Fruit fly (Drosophila melanogaster): ENCODE results near the gene Spc105R.

Spc105R gene

dm6 chr3L:20784812-20785671, 15.2 kb upstream of the Spc105R start:
- no peak for TF ChIP-seq CG17801 (GFP tag; optimal IDR thresholded peaks at IDR 0.05; ENCODE audit: partially characterized antibody)

dm6 chr3L:20785742-20786427, 14.3 kb upstream of the Spc105R start, which contains the start of gene Pcif1:
Gene Pcif1 (minus strand): TSS chr3L:20786197.
- peak; percentile 60 for TF ChIP-seq CG17801 (GFP tag; optimal IDR thresholded peaks at IDR 0.05; ENCODE audit: partially characterized antibody)

dm6 chr3L:20787835-20788380, 12.3 kb upstream of the Spc105R start, which contains the start of gene CG11396:
Gene CG11396 (minus strand): TSS chr3L:20788137.
- TF ChIP-seq CG17801 (GFP tag; optimal IDR thresholded peaks at IDR 0.05; ENCODE audit: partially characterized antibody), result peak; percentile 3

dm6 chr3L:20789299-20789698, 10.9 kb upstream of the Spc105R start:
- TF ChIP-seq CG17801 (GFP tag; optimal IDR thresholded peaks at IDR 0.05; ENCODE audit: partially characterized antibody), result no peak

dm6 chr3L:20792693-20793092, 7.5 kb upstream of the Spc105R start, which contains the start of gene Six4:
Gene Six4 (minus strand): TSS chr3L:20792777.
- TF ChIP-seq CG17801 (GFP tag; optimal IDR thresholded peaks at IDR 0.05; ENCODE audit: partially characterized antibody), result no peak

- TF ChIP-seq CG17801 (GFP tag; optimal IDR thresholded peaks at IDR 0.05; ENCODE audit: partially characterized antibody), result no peak
These were observed 3.5 kb upstream of the Spc105R start for dm6 chr3L:20796757-20797156.

dm6 chr3L:20797379-20797778, 2.8 kb upstream of the Spc105R start:
- TF ChIP-seq CG17801 (GFP tag; optimal IDR thresholded peaks at IDR 0.05; ENCODE audit: partially characterized antibody), result no peak

- TF ChIP-seq CG17801 (GFP tag; optimal IDR thresholded peaks at IDR 0.05; ENCODE audit: partially characterized antibody), result peak; percentile 80
These were observed 1.8 kb upstream of the Spc105R start, which contains the start of the genes CG3698 and tzn for dm6 chr3L:20798325-20798846. Gene CG3698 (minus strand): TSS chr3L:20798375. Gene tzn (plus strand): TSS chr3L:20798645.

dm6 chr3L:20809088-20809999, 9.1 kb downstream of the Spc105R start, which contains the start of the genes CG3634 and HIPP1:
Gene CG3634 (minus strand): TSS chr3L:20809272.
Gene HIPP1 (plus strand): TSS chr3L:20809669.
- no peak for TF ChIP-seq CG17801 (GFP tag; optimal IDR thresholded peaks at IDR 0.05; ENCODE audit: partially characterized antibody)

dm6 chr3L:20815666-20816375, 15.6 kb downstream of the Spc105R start, which contains the start of the genes CG3618 and Pka-R1:
Gene CG3618 (minus strand): TSS chr3L:20816075.
Gene Pka-R1 (plus strand): TSS chr3L:20816118.
- peak; percentile 67 for TF ChIP-seq CG17801 (GFP tag; optimal IDR thresholded peaks at IDR 0.05; ENCODE audit: partially characterized antibody)

- no peak for TF ChIP-seq CG17801 (GFP tag; optimal IDR thresholded peaks at IDR 0.05; ENCODE audit: partially characterized antibody)
These were observed 17.7 kb downstream of the Spc105R start, which contains the start of gene Mst77F for dm6 chr3L:20817927-20818326. Gene Mst77F (minus strand): TSS chr3L:20818027.

- TF ChIP-seq CG17801 (GFP tag; optimal IDR thresholded peaks at IDR 0.05; ENCODE audit: partially characterized antibody), result no peak
These were observed 23.1 kb downstream of the Spc105R start for dm6 chr3L:20823206-20823803.

Measured in ovary, adult (tissue).